Worm (Caenorhabditis elegans): ENCODE measurements around the gene C50B8.6.

Gene C50B8.6

DNA sequence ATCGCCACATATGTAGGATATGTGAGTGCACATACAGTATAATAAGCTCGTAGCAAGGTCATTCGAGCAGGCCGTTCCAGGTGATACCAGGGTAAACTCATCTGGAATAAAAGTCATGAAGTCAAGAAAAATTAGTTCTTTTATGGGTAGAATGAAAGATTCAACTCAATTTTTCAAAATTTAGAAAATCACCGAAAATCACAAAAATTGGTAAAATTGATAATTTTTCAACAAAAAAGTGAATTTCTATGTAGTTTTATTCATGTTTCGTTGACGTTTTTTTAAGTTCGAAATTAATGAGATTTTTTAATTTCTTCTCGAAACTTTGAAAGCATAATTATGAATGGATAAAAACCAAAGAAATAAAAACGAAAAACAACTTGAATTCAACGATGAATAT lies 42.9 kb downstream of the C50B8.6 start, which contains the start of gene F53F4.16:
F53F4.16 (minus strand) TSS at position 101 of the 400 bp plus-strand sequence.
- no peak for TF ChIP-seq zag-1 (tag; optimal IDR thresholded peaks at IDR 0.05)
- no peak for TF ChIP-seq aly-2 (tag; optimal IDR thresholded peaks at IDR 0.05)
- no peak for TF ChIP-seq sup-37 (GFP tag; optimal IDR thresholded peaks at IDR 0.05)
- no peak for TF ChIP-seq nhr-12 (tag; optimal IDR thresholded peaks at IDR 0.05)
- no peak for TF ChIP-seq grh-1 (GFP tag; IDR thresholded peaks at IDR 0.05)
- no peak for TF ChIP-seq C16A3.4 (tag; optimal IDR thresholded peaks at IDR 0.05)
- TF ChIP-seq lin-13 (GFP tag; optimal IDR thresholded peaks at IDR 0.05): no peak

DNA sequence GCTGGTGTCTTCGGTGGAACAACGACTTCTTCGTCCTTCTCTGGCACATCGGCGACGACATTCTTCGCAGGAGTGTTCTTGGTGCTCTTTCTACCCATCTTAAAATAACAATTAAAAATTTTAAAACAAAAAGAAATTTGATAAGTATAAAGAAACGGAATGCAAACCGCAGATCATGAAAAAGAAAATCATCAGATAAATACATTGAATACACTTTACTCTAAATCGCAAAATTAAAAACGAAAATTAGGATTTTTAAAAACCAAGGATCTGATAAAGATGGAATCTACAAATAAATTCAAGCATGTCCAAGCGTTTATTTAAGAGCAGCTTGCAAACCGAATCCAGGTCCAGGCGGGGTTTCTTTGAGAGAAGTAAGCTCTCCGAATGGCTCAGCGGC lies 45.7 kb downstream of the C50B8.6 start, which contains the start of gene F53F4.11:
F53F4.11 (minus strand) TSS at position 101 of the 400 bp plus-strand sequence.
- TF ChIP-seq nhr-71 (tag; optimal IDR thresholded peaks at IDR 0.05): no peak
- TF ChIP-seq nhr-20 (tag; optimal IDR thresholded peaks at IDR 0.05): no peak
- TF ChIP-seq jun-1 (tag; optimal IDR thresholded peaks at IDR 0.05): no peak
- no peak for TF ChIP-seq nhr-19 (GFP tag; conservative IDR thresholded peaks at IDR 0.05)
- no peak for TF ChIP-seq zip-4 (GFP tag; optimal IDR thresholded peaks at IDR 0.05)
- no peak for TF ChIP-seq C16A3.4 (tag; optimal IDR thresholded peaks at IDR 0.05)
- no peak for TF ChIP-seq zag-1 (tag; optimal IDR thresholded peaks at IDR 0.05)
- TF ChIP-seq aly-2 (tag; optimal IDR thresholded peaks at IDR 0.05): no peak
- TF ChIP-seq C34B4.2 (tag; optimal IDR thresholded peaks at IDR 0.05): no peak
- no peak for TF ChIP-seq ztf-4 (tag; optimal IDR thresholded peaks at IDR 0.05)
- TF ChIP-seq nhr-237 (tag; optimal IDR thresholded peaks at IDR 0.05): no peak
- no peak for TF ChIP-seq skn-1 (tag; optimal IDR thresholded peaks at IDR 0.05)

DNA sequence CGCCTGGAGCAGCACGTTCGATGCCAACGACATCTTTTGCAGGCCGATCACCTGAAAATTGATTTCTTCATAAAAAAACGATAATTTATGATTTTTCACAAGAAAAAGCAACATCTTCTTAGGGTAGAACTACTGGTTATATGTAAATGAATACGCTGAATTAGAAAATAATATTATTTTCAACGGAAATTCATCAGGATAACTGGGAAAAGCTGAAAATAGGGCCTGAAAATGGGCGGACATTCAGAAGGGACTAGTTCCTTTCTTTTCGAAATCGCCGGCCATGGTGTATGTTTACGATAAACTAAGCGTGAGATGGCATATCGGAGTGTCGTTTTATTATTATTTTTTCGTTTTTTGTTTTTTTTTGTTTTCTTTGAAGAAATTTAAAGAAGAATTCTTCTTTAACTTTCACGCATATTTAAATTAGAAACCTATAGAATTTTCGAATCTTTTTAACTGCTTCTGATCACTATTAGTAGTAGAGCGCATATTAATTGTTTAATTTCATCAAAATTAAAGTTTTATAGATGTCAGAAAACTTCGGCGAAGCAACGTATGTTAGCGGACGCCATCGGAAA lies 46.8 kb downstream of the C50B8.6 start, which contains the start of the genes nduv-2 and F53F4.12:
nduv-2 (minus strand) TSS at position 51 of the 581 bp plus-strand sequence.
F53F4.12 (plus strand) TSS at position 531 of the 581 bp plus-strand sequence.
- TF ChIP-seq C34B4.2 (tag; optimal IDR thresholded peaks at IDR 0.05): no peak
- peak; percentile 20 for TF ChIP-seq C16A3.4 (tag; optimal IDR thresholded peaks at IDR 0.05)
- TF ChIP-seq blmp-1 (tag; optimal IDR thresholded peaks at IDR 0.05): peak; percentile 47
- peak; percentile 31 to 45 for TF ChIP-seq lin-35 (GFP tag; optimal IDR thresholded peaks at IDR 0.05)
- TF ChIP-seq alr-1 (tag; optimal IDR thresholded peaks at IDR 0.05; ENCODE audit: borderline replicate concordance): no peak
- peak; percentile 48 for TF ChIP-seq lin-15B (tag; optimal IDR thresholded peaks at IDR 0.05)
- no peak for TF ChIP-seq ets-5 (GFP tag; IDR thresholded peaks at IDR 0.05)
- peak; percentile 16 for TF ChIP-seq nhr-71 (tag; optimal IDR thresholded peaks at IDR 0.05)
- no peak for TF ChIP-seq unc-62 (GFP tag; optimal IDR thresholded peaks at IDR 0.05)
- peak; percentile 47 to 49 for TF ChIP-seq efl-1 (optimal IDR thresholded peaks at IDR 0.05)
- peak; percentile 30 to 95 for TF ChIP-seq efl-1 (GFP tag; optimal IDR thresholded peaks at IDR 0.05 in 1 of 2)
- peak; percentile 67 for TF ChIP-seq rnt-1 (tag; optimal IDR thresholded peaks at IDR 0.05)
- peak in 1 of 2 experiments; percentile 66 for TF ChIP-seq lsy-2 (tag; optimal IDR thresholded peaks at IDR 0.05)
- peak; percentile 7 to 71 (median 59) for TF ChIP-seq dpl-1 (GFP tag; optimal IDR thresholded peaks at IDR 0.05)
- no peak for TF ChIP-seq Y116A8C.19 (tag; optimal IDR thresholded peaks at IDR 0.05; ENCODE audit: borderline replicate concordance)
- no peak for TF ChIP-seq isw-1 (GFP tag; IDR thresholded peaks at IDR 0.05)
- peak; percentile 19 for TF ChIP-seq tbx-2 (tag; optimal IDR thresholded peaks at IDR 0.05)
- TF ChIP-seq snu-23 (GFP tag; optimal IDR thresholded peaks at IDR 0.05): peak; percentile 45
- TF ChIP-seq skn-1 (tag; optimal IDR thresholded peaks at IDR 0.05): peak; percentile 10
- peak; percentile 1 for TF ChIP-seq nhr-47 (tag; optimal IDR thresholded peaks at IDR 0.05)
- TF ChIP-seq zag-1 (tag; optimal IDR thresholded peaks at IDR 0.05): no peak
- TF ChIP-seq ceh-82 (tag; optimal IDR thresholded peaks at IDR 0.05): peak in 1 of 3 experiments; percentile 51
- TF ChIP-seq lir-3 (tag; optimal IDR thresholded peaks at IDR 0.05; ENCODE audit: poor library complexity): peak; percentile 13

DNA sequence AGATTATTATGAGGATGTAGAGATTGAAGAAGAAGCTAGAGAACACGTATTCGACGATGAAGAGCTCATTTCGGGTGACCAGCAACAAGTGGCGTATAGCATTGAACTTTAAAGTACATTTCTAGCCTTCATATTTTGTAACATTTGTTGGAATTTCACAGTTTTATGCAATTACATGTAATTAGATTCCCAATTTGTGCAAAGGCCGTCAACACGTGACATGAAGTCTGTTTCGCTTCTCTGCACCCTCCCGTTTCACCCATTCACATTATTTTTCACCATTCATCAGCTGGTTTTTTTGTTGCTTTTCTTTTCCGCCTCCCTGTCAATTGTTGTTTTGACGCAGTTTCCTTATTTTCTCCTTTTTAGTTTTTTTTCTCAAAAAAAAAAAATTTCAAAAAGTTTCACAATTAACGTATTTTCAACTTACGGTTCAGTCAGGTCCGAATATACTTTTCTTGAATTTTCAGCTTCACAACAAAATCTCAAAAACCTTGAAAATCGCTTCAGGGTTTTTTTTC lies 48.4 kb downstream of the C50B8.6 start, which contains the start of gene sde-2:
sde-2 (plus strand) TSS at position 471 of the 521 bp plus-strand sequence.
- peak; percentile 44 for TF ChIP-seq tbx-2 (tag; optimal IDR thresholded peaks at IDR 0.05)
- TF ChIP-seq blmp-1 (tag; optimal IDR thresholded peaks at IDR 0.05): no peak
- TF ChIP-seq lin-14 (GFP tag; optimal IDR thresholded peaks at IDR 0.05): peak; percentile 82
- TF ChIP-seq vab-15 (tag; optimal IDR thresholded peaks at IDR 0.05): no peak
- peak; percentile 6 to 39 for TF ChIP-seq efl-1 (optimal IDR thresholded peaks at IDR 0.05)
- peak; percentile 28 to 86 for TF ChIP-seq efl-1 (GFP tag; optimal IDR thresholded peaks at IDR 0.05 in 1 of 2)
- TF ChIP-seq mef-2 (tag; optimal IDR thresholded peaks at IDR 0.05): no peak
- TF ChIP-seq snu-23 (GFP tag; optimal IDR thresholded peaks at IDR 0.05): peak; percentile 33
- peak; percentile 57 for TF ChIP-seq ceh-8 (GFP tag; optimal IDR thresholded peaks at IDR 0.05)
- TF ChIP-seq dpl-1 (GFP tag; optimal IDR thresholded peaks at IDR 0.05): peak in 2 of 3 experiments; percentile 28 to 38
- TF ChIP-seq swsn-7 (tag; optimal IDR thresholded peaks at IDR 0.05): peak; percentile 33
- no peak for TF ChIP-seq fos-1 (tag; optimal IDR thresholded peaks at IDR 0.05)
- peak; percentile 16; the same call in 1 of the 2 replicates for TF ChIP-seq isw-1 (GFP tag; IDR thresholded peaks at IDR 0.05)
- TF ChIP-seq ceh-82 (tag; optimal IDR thresholded peaks at IDR 0.05): peak in 1 of 3 experiments; percentile 0
- no peak for TF ChIP-seq ztf-11 (tag; optimal IDR thresholded peaks at IDR 0.05)
- peak in 1 of 2 experiments; percentile 27 for TF ChIP-seq lsy-2 (tag; optimal IDR thresholded peaks at IDR 0.05)
- TF ChIP-seq lin-35 (GFP tag; optimal IDR thresholded peaks at IDR 0.05): peak; percentile 6 to 47
- TF ChIP-seq pax-3 (tag; optimal IDR thresholded peaks at IDR 0.05): peak; percentile 36
- TF ChIP-seq nhr-71 (tag; optimal IDR thresholded peaks at IDR 0.05): peak; percentile 49

Measured in whole organism, L1 larva.